Fruit fly (Drosophila melanogaster) whole organism, wandering third instar larva: Measurements from ENCODE around the gene CG43165.

Source experiments
- Abd-B ChIP-seq: fragments of >200 bp; optimal IDR thresholded peaks from 2 replicates; lab custom pipeline; 2017; ENCODE audit warnings: missing biosample characterization, missing genetic modification characterization
- CG9705 ChIP-seq: fragments of 200-800 bp; sonication (Bioruptor generic); optimal IDR thresholded peaks from 2 replicates; lab custom pipeline; 2018; ENCODE audit warnings: missing biosample characterization, mild to moderate bottlenecking, missing genetic modification characterization
- CrebA ChIP-seq: fragments of 200-800 bp; sonication (Bioruptor generic); optimal IDR thresholded peaks from 2 replicates; lab custom pipeline; 2016; ENCODE audit warnings: missing biosample characterization, mild to moderate bottlenecking, missing genetic modification characterization, borderline replicate concordance
- Dif ChIP-seq: fragments of 200-275, 200-300 bp; sonication (Bioruptor generic); optimal IDR thresholded peaks from 2 replicates; lab custom pipeline; 2018; ENCODE audit warnings: missing biosample characterization, missing genetic modification characterization; ENCODE audit not compliant: partially characterized antibody
- HLH106 ChIP-seq: fragments of 200-800 bp; optimal IDR thresholded peaks from 3 replicates; lab custom pipeline; 2019; ENCODE audit warnings: missing biosample characterization, mild to moderate bottlenecking, missing genetic modification characterization, moderate library complexity
- Hr78 ChIP-seq: fragments of >200 bp; optimal IDR thresholded peaks from 2 replicates; lab custom pipeline; 2017; ENCODE audit warnings: missing biosample characterization, missing genetic modification characterization
- Hr83 ChIP-seq: fragments of 200-300 bp; sonication (Bioruptor generic); optimal IDR thresholded peaks from 2 replicates; lab custom pipeline; 2016; ENCODE audit warnings: missing biosample characterization, mild to moderate bottlenecking, missing genetic modification characterization, moderate library complexity; ENCODE audit not compliant: poor library complexity, severe bottlenecking
- Jra ChIP-seq: sonication (Bioruptor generic); optimal IDR thresholded peaks from 2 replicates; lab custom pipeline; 2016; ENCODE audit warnings: missing biosample characterization, missing genetic modification characterization
- Rel ChIP-seq, 2 experiments: fragments of 200-800 bp; sonication (Bioruptor generic) in 1 of 2; optimal IDR thresholded peaks; 2 replicates in 1 of 2; 3 replicates in 1 of 2; lab custom pipeline; 2016 to 2019; ENCODE audit warnings: mild to moderate bottlenecking in 2 of 2, missing biosample characterization in 2 of 2, missing genetic modification characterization in 2 of 2, moderate library complexity in 1 of 2
- Sp1 ChIP-seq: fragments of 200-800 bp; sonication (Bioruptor generic); optimal IDR thresholded peaks from 3 replicates; lab custom pipeline; 2019; ENCODE audit warnings: missing biosample characterization, mild to moderate bottlenecking, missing genetic modification characterization, moderate library complexity
- br ChIP-seq: fragments of 200-800 bp; sonication (Bioruptor generic); optimal IDR thresholded peaks from 2 replicates; lab custom pipeline; 2016; ENCODE audit warnings: missing biosample characterization, missing genetic modification characterization
- brk ChIP-seq: fragments of 200-800 bp; sonication (Bioruptor generic); optimal IDR thresholded peaks from 2 replicates; lab custom pipeline; 2016; ENCODE audit warnings: missing biosample characterization, mild to moderate bottlenecking, missing genetic modification characterization
- dl ChIP-seq, 2 experiments: fragments of 175-275, 200-275 bp in 1 of 2; fragments of 200-275 bp in 1 of 2; sonication (Bioruptor generic); optimal IDR thresholded peaks; lab custom pipeline; 2018; ENCODE audit warnings: mild to moderate bottlenecking in 2 of 2, missing biosample characterization in 2 of 2, missing genetic modification characterization in 2 of 2, moderate library complexity in 2 of 2; ENCODE audit not compliant: partially characterized antibody in 2 of 2, insufficient read depth in 1 of 2
- dmrt93B ChIP-seq: fragments of 200-800 bp; sonication (Bioruptor generic); optimal IDR thresholded peaks from 2 replicates; lab custom pipeline; 2018; ENCODE audit warnings: missing biosample characterization, mild to moderate bottlenecking, missing genetic modification characterization
- foxo ChIP-seq, 2 experiments: fragments of 200-800 bp; sonication (Bioruptor generic); optimal IDR thresholded peaks; 2 replicates in 1 of 2; 3 replicates in 1 of 2; lab custom pipeline; 2016 to 2017; ENCODE audit warnings: missing biosample characterization in 2 of 2, missing genetic modification characterization in 2 of 2
- pan ChIP-seq: fragments of >200 bp; optimal IDR thresholded peaks from 2 replicates; lab custom pipeline; 2017
- psq ChIP-seq: fragments of 200-800 bp; sonication (Bioruptor generic); optimal IDR thresholded peaks from 3 replicates; lab custom pipeline; 2017; ENCODE audit warnings: missing biosample characterization, mild to moderate bottlenecking, missing genetic modification characterization, moderate library complexity
- rgr ChIP-seq: fragments of 200-800 bp; sonication (Bioruptor generic); optimal IDR thresholded peaks from 3 replicates; lab custom pipeline; 2016; ENCODE audit warnings: missing biosample characterization, mild to moderate bottlenecking, missing genetic modification characterization
- sage ChIP-seq: fragments of 200-800 bp; sonication (Bioruptor generic); optimal IDR thresholded peaks from 2 replicates; lab custom pipeline; 2016; ENCODE audit warnings: missing biosample characterization, mild to moderate bottlenecking, missing genetic modification characterization
- usp ChIP-seq: fragments of >200 bp; optimal IDR thresholded peaks from 2 replicates; lab custom pipeline; 2017; ENCODE audit warnings: missing biosample characterization, missing genetic modification characterization

The CG43165 gene

DNA sequence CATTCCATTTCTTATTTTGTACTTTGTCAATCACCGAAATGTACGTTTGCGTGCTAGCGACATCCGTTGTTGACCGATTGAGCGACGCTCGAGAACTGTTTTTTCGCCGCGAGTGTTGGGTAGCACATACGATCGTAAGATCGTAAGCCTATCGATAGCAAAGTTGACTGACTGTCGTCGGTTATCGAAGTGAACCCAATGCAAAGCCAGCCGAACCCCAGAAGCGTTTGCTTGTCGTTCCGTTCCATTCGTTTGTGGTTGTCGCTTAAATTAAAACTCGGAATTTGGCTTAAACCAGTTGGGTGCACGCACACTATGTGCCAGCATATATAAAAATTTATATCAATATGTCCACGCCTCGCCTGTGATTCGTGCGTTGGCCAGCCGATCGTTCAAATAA is 48.8 kb downstream of the CG43165 start:
- TF ChIP-seq Jra (GFP tag; lab: Kevin White, UChicago) = no peak
- peak; percentile 2 for TF ChIP-seq br (GFP tag; lab: Kevin White, UChicago)

DNA sequence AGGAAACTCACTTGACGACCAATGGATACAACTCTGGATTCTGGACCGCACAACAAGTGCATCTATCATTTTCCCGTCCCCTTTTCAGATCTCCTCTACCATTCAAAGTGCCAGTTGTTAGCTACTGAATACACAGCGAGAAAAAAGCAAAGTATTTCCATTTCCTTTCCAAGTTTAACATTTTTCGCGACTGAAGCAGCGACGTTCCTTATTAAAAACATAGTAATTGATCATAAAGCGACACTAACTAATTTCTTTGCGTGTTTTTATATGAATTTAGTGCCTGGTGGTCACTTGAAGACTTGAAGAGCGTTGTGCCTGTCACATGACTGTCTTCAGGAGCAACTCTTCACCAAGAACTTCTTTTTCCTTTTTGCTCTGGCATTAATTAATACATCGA is 49.5 kb downstream of the CG43165 start:
- TF ChIP-seq sage (GFP tag; lab: Kevin White, UChicago) (no peak), CG9705 (GFP tag; lab: Kevin White, UChicago) (no peak), dmrt93B (GFP tag; lab: Kevin White, UChicago) (no peak), foxo (GFP tag; optimal IDR thresholded peaks at IDR 0.05; lab: Kevin White, UChicago) (no peak), psq (no peak), Hr83 (GFP tag; lab: Kevin White, UChicago) (no peak), Rel (GFP tag; optimal IDR thresholded peaks at IDR 0.05; lab: Kevin White, UChicago) (no peak), Rel (tag; optimal IDR thresholded peaks at IDR 0.05; lab: Kevin White, UChicago) (no peak), Hr78 (GFP tag; lab: Kevin White, UChicago) (no peak), Dif (GFP tag; lab: Kevin White, UChicago) (no peak), Sp1 (no peak), brk (GFP tag; lab: Kevin White, UChicago) (no peak), Jra (GFP tag; lab: Kevin White, UChicago) (no peak), Abd-B (GFP tag; lab: Kevin White, UChicago) (no peak), dl (GFP tag; optimal IDR thresholded peaks at IDR 0.05; lab: Kevin White, UChicago; ENCODE audit: insufficient read depth in 1 of 2, partially characterized antibody in 2 of 2) (no peak), CrebA (GFP tag; lab: Kevin White, UChicago) (no peak), rgr (GFP tag; lab: Kevin White, UChicago) (no peak), pan (no peak), HLH106 (no peak), usp (no peak)
